Worm (Caenorhabditis elegans): Measurements from ENCODE around the gene C03B1.2.
A peak's percentile ranks its signal among the peaks of the same experiment; 100 is the strongest.

The C03B1.2 gene

DNA sequence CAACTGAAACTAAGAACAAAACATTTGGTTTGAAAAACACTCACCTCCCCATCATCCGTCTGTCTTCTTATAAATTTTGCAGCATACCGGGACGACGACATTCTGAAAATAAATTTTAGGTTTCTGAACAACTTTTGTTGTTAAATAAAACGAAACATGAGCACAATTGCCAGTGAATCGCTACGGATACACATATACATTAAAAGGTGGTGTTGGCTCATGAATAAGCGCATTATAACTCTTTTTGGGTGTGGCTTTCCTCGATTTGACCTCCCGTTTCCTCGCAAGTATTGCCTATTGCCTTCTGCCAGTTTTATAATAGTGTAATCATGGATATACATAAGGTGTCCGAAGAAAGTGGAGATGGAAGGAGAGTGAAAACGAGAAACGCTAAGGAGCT, 21.7 kb downstream of the C03B1.2 start, which contains the start of gene igcm-2:
Gene igcm-2 (minus strand): TSS at position 101 of the 400 bp plus-strand sequence.
- no peak for TF ChIP-seq ceh-43 (GFP tag; optimal IDR thresholded peaks at IDR 0.05)
- TF ChIP-seq mab-5 (tag; optimal IDR thresholded peaks at IDR 0.05): no peak
- no peak for TF ChIP-seq lsy-2 (tag; optimal IDR thresholded peaks at IDR 0.05)
- TF ChIP-seq unc-39 (tag; optimal IDR thresholded peaks at IDR 0.05): no peak
- TF ChIP-seq lin-32 (GFP tag; optimal IDR thresholded peaks at IDR 0.05): no peak
- no peak for TF ChIP-seq elt-3 (tag; optimal IDR thresholded peaks at IDR 0.05)
- no peak for TF ChIP-seq ces-1 (GFP tag; optimal IDR thresholded peaks at IDR 0.05)

- peak; percentile 61 for TF ChIP-seq unc-62 (GFP tag; optimal IDR thresholded peaks at IDR 0.05)
- no peak for TF ChIP-seq nhr-28 (tag; optimal IDR thresholded peaks at IDR 0.05)
- no peak for TF ChIP-seq drap-1 (GFP tag; optimal IDR thresholded peaks at IDR 0.05)
- no peak for TF ChIP-seq M03D4.4 (tag; optimal IDR thresholded peaks at IDR 0.05)
- TF ChIP-seq tbx-8 (GFP tag; optimal IDR thresholded peaks at IDR 0.05): no peak
- TF ChIP-seq hlh-1 (tag; optimal IDR thresholded peaks at IDR 0.05): peak; percentile 79
- TF ChIP-seq unc-120 (tag; optimal IDR thresholded peaks at IDR 0.05; ENCODE audit: poor library complexity, severe bottlenecking): peak; percentile 44
- no peak for TF ChIP-seq ceh-43 (GFP tag; optimal IDR thresholded peaks at IDR 0.05)
- TF ChIP-seq sem-2 (GFP tag; optimal IDR thresholded peaks at IDR 0.05): no peak
Observed at ce11 chrX:6399450-6399849, 29.6 kb downstream of the C03B1.2 start.

DNA sequence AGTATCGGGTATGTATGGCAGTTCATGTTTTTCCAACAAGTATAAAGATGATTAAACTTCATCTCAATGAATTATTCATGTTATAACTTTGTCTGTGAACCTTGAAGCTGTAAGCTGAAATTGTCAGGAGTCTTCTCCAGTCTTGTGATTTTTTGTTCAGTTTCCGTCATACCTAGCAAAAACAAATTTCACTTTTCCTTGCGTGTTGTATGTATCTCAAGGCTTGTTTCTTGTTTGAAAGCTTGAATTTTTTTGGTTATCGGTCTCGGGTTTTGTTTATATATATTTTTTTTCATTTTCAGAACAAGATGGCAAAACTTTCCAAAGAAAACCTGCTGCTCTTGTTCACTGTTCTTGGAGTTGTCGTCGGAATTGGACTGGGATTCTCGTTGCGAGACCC, 33.3 kb downstream of the C03B1.2 start, which contains the start of gene glt-4:
Gene glt-4 (plus strand): TSS at position 301 of the 400 bp plus-strand sequence.
- TF ChIP-seq snpc-4 (tag; optimal IDR thresholded peaks at IDR 0.05): no peak
- no peak for TF ChIP-seq unc-120 (tag; optimal IDR thresholded peaks at IDR 0.05; ENCODE audit: poor library complexity, severe bottlenecking)
- no peak for TF ChIP-seq zip-8 (tag; optimal IDR thresholded peaks at IDR 0.05)
- no peak for TF ChIP-seq tbx-8 (GFP tag; optimal IDR thresholded peaks at IDR 0.05)
- no peak for TF ChIP-seq mep-1 (tag; optimal IDR thresholded peaks at IDR 0.05)
- TF ChIP-seq cnd-1 (tag; optimal IDR thresholded peaks at IDR 0.05): no peak
- no peak for TF ChIP-seq hlh-1 (tag; optimal IDR thresholded peaks at IDR 0.05)
- no peak for TF ChIP-seq lin-32 (GFP tag; optimal IDR thresholded peaks at IDR 0.05)
- no peak for TF ChIP-seq mls-2 (tag; optimal IDR thresholded peaks at IDR 0.05)
- TF ChIP-seq ztf-11 (tag; optimal IDR thresholded peaks at IDR 0.05): no peak
- TF ChIP-seq nhr-28 (tag; optimal IDR thresholded peaks at IDR 0.05): no peak
- no peak for TF ChIP-seq elt-1 (tag; optimal IDR thresholded peaks at IDR 0.05; ENCODE audit: borderline replicate concordance, insufficient read depth)
- TF ChIP-seq ham-2 (GFP tag; optimal IDR thresholded peaks at IDR 0.05): no peak
- TF ChIP-seq elt-3 (tag; optimal IDR thresholded peaks at IDR 0.05): no peak

- TF ChIP-seq unc-62 (GFP tag; optimal IDR thresholded peaks at IDR 0.05) (no peak), ztf-11 (tag; optimal IDR thresholded peaks at IDR 0.05) (no peak), blmp-1 (tag; optimal IDR thresholded peaks at IDR 0.05) (no peak), ceh-39 (tag; optimal IDR thresholded peaks at IDR 0.05) (no peak), elt-1 (tag; optimal IDR thresholded peaks at IDR 0.05; ENCODE audit: borderline replicate concordance, insufficient read depth) (no peak), zip-8 (tag; optimal IDR thresholded peaks at IDR 0.05) (no peak), hlh-1 (tag; optimal IDR thresholded peaks at IDR 0.05) (no peak), ceh-83 (GFP tag; optimal IDR thresholded peaks at IDR 0.05) (no peak), bed-3 (GFP tag; optimal IDR thresholded peaks at IDR 0.05) (no peak), nhr-237 (tag; optimal IDR thresholded peaks at IDR 0.05) (no peak), lin-32 (GFP tag; optimal IDR thresholded peaks at IDR 0.05) (no peak), nhr-12 (tag; optimal IDR thresholded peaks at IDR 0.05) (no peak), pha-4 (tag; optimal IDR thresholded peaks at IDR 0.05) (no peak), lin-13 (tag; optimal IDR thresholded peaks at IDR 0.05) (no peak), drap-1 (GFP tag; optimal IDR thresholded peaks at IDR 0.05) (no peak), cnd-1 (tag; optimal IDR thresholded peaks at IDR 0.05) (no peak), mab-5 (tag; optimal IDR thresholded peaks at IDR 0.05) (no peak)
Observed at ce11 chrX:6405905-6406304, 36.1 kb downstream of the C03B1.2 start.

- no peak for TF ChIP-seq drap-1 (GFP tag; optimal IDR thresholded peaks at IDR 0.05)
- TF ChIP-seq pha-4 (tag; optimal IDR thresholded peaks at IDR 0.05): no peak
- no peak for TF ChIP-seq elt-1 (tag; optimal IDR thresholded peaks at IDR 0.05; ENCODE audit: borderline replicate concordance, insufficient read depth)
- no peak for TF ChIP-seq nhr-12 (tag; optimal IDR thresholded peaks at IDR 0.05)
- TF ChIP-seq hlh-1 (tag; optimal IDR thresholded peaks at IDR 0.05): no peak
- no peak for TF ChIP-seq M03D4.4 (tag; optimal IDR thresholded peaks at IDR 0.05)
Observed at ce11 chrX:6407805-6408204, 38.0 kb downstream of the C03B1.2 start.
